Fruit fly (Drosophila melanogaster): Measurements from ENCODE around the gene CG34175.

CG34175 gene

DNA sequence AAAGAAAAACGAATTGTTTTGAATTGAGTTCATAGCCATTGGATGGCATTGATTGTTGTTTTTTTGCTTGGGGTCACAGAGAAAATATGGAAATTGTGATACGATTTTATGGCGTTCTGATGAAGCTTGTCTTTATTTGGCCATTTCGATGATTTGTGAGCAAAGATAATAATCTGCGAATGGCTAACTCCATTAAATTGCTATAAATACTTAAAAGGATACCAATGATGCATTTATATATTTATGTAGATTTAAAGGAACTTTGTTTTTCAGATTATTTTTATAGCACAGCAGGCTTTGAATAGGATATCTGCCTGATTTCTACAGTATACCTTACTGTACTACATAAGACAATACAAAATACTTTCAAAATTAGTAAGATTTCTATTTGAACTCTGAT is 12.4 kb downstream of the CG34175 start, which contains the start of gene CG8840:
CG8840 (plus strand) TSS at position 301 of the 400 bp plus-strand sequence.
- TF ChIP-seq CG32121 (GFP tag; IDR thresholded peaks at IDR 0.05) (no peak), CG12605 (GFP tag; IDR thresholded peaks at IDR 0.05) (no peak), CG17806 (tag; optimal IDR thresholded peaks at IDR 0.05) (no peak), CG4496 (GFP tag; IDR thresholded peaks at IDR 0.05) (no peak)

DNA sequence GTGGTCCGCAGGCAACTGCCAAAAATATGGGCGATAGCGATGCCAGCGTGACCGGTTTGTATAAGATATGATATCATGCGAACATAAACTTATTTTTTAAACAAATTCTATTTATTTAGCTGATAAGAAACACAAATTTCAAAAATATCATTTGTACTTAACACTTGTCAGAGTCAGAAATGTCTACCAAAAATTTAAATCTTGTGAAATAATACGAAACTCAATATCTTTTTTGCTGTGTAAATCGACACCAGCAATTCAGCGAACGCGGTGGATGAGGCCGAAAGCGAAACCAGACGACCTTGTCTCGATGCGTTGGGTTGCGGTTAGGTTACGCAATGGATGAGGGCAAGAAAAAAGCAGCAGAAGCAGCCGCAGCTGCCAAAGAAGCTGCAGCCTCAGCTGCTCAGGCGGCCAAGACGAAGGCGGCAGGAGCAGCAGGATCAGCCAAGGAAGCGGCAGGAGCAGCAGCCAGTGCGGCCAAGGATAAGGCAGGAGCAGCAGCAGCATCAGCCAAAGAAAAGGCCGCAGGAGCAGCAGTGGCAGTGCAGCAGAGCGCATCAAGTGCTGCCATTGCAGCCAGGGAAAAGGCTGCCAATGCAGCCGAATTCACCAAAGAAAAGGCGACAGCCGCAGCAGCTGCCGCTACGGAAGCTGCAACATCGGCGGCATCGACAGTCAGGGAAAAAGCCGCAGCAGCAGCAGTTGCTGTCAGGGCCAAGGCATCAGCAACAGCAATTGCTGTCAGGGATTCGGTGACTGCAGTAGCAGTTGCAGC is 18.9 kb downstream of the CG34175 start, which contains the start of gene CG31952:
CG31952 (plus strand) TSS at position 167 of the 778 bp plus-strand sequence.
- TF ChIP-seq CG17806 (tag; optimal IDR thresholded peaks at IDR 0.05) (no peak), Pif1A (GFP tag; optimal IDR thresholded peaks at IDR 0.05) (peak; percentile 32), CG8159 (tag; optimal IDR thresholded peaks at IDR 0.05) (peak; percentile 14)

DNA sequence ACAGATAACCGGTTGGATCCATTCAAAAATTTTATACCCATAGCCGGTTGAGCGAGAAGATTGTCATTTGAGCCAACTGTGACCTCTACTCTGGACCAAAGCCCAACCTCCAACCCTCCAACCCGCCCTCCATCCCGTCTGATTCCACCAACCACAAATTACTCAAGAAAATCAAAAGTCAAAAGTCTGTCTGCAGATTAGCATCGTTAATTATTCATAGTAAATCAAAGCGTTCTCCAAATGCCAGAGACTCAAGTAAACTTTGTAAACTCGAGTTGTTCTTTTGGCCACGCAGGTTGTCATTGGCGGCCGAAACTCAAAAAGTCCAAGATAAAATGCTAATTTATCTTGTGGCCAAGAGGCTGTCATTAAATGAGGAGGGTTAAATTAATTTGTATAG is 19.8 kb downstream of the CG34175 start:
- no peak for TF ChIP-seq Pif1A (GFP tag; optimal IDR thresholded peaks at IDR 0.05)
- TF ChIP-seq CG32121 (GFP tag; IDR thresholded peaks at IDR 0.05): no peak
- TF ChIP-seq gl (tag; optimal IDR thresholded peaks at IDR 0.05): no peak
- no peak for TF ChIP-seq CG8159 (tag; optimal IDR thresholded peaks at IDR 0.05)
- no peak for TF ChIP-seq CG15710 (tag; optimal IDR thresholded peaks at IDR 0.05)
- no peak for TF ChIP-seq EcR (GFP tag; optimal IDR thresholded peaks at IDR 0.05)
- no peak for TF ChIP-seq CG12605 (GFP tag; IDR thresholded peaks at IDR 0.05)
- no peak for TF ChIP-seq CG34367 (tag; optimal IDR thresholded peaks at IDR 0.05)
- TF ChIP-seq CG17806 (tag; optimal IDR thresholded peaks at IDR 0.05): no peak
- no peak for TF ChIP-seq fd96Ca (GFP tag; IDR thresholded peaks at IDR 0.05)
- no peak for TF ChIP-seq Pif1B (GFP tag; optimal IDR thresholded peaks at IDR 0.05)
- TF ChIP-seq CG14655 (GFP tag; optimal IDR thresholded peaks at IDR 0.05): no peak
- TF ChIP-seq CG10348 (GFP tag; IDR thresholded peaks at IDR 0.05): no peak
- no peak for TF ChIP-seq rn (GFP tag; IDR thresholded peaks at IDR 0.05)
- no peak for TF ChIP-seq Ets98B (GFP tag; IDR thresholded peaks at IDR 0.05)
- no peak for TF ChIP-seq Snoo (tag; optimal IDR thresholded peaks at IDR 0.05)
- TF ChIP-seq CG4496 (GFP tag; IDR thresholded peaks at IDR 0.05): no peak
- TF ChIP-seq CG13204 (GFP tag; optimal IDR thresholded peaks at IDR 0.05): no peak
- TF ChIP-seq CG9948 (tag; optimal IDR thresholded peaks at IDR 0.05): no peak
- no peak for TF ChIP-seq D1 (tag; optimal IDR thresholded peaks at IDR 0.05)

DNA sequence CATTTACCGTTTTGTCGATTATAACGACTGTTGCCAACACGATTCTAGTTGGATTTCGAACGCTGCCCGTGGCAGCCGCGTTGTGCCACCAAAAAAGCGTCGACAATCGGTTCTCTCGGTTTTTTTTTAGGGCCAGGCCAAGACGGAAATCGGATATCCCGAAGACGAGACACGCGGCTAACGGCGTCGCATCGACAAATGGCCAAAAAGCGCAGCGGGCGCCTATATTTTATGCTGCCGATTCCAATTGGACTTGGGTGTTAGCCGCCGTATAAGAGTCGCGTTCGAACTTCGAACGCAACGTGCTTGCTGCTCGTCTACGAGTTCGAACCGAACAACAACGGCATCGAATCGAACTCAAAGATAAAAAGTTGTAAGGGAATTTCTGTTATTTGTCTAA is 24.9 kb downstream of the CG34175 start:
- TF ChIP-seq rn (GFP tag; IDR thresholded peaks at IDR 0.05) (no peak), CG4496 (GFP tag; IDR thresholded peaks at IDR 0.05) (peak; percentile 65; the same call in 1 of the 3 replicates), CG8159 (tag; optimal IDR thresholded peaks at IDR 0.05) (no peak)

DNA sequence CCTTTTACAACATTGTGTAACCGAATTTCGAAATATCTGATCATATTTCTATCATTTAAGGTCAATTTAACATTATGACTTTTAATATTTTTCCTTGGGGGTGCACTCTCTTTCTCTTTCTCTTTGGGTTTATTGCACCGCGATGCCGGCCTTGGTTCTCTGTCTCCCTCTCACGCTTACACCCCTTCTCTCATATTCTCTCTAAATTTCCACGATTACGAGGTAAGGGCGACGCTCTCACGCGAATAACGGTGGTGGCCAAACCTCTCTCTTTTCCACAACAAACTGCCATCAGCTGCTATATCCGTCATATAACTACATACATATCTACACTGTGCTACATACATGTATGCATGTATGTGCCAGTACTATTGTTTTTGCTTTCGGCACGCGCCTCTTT is 28.1 kb downstream of the CG34175 start:
- TF ChIP-seq EcR (GFP tag; optimal IDR thresholded peaks at IDR 0.05): peak; percentile 21
- TF ChIP-seq CG17806 (tag; optimal IDR thresholded peaks at IDR 0.05): no peak

DNA sequence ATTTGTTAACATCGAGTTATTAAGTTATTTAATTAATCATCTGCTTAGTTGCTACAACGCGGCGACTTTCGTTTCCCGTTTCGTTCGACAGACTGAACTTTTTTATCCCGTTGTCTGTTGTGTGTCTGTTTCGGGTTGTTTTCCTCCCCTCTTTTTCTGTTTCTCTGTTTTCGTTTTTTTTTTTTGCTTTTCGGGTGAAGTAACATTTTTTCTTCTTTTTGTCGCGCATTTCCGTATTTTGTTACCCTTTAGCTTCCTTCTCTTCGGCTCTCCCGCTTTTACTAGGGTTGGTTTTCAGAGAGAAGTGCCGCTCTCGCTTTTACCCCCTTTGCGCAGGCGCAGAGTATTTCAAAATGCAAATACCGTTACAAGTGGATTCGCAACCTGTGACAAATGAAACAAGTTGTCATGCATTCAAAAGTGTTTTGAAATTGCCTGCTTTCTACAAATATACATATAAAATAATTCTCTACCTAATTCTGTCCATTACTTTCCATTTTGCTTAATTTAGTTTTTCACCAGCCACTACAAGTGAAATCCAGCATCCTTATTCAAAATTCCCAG is 28.9 kb downstream of the CG34175 start, which contains the start of gene Pgant2:
Pgant2 (minus strand) TSS at position 51 of the 564 bp plus-strand sequence.
- no peak for TF ChIP-seq EcR (GFP tag; optimal IDR thresholded peaks at IDR 0.05)
- TF ChIP-seq CG12605 (GFP tag; IDR thresholded peaks at IDR 0.05): 0 out of 2 replicates have a peak, but pooled peaks have one; percentile 13
- no peak for TF ChIP-seq CG34367 (tag; optimal IDR thresholded peaks at IDR 0.05)
- no peak for TF ChIP-seq rn (GFP tag; IDR thresholded peaks at IDR 0.05)
- TF ChIP-seq CG4496 (GFP tag; IDR thresholded peaks at IDR 0.05): 0 out of 3 replicates have a peak, but pooled peaks have one; percentile 18
- TF ChIP-seq CG8301 (tag; optimal IDR thresholded peaks at IDR 0.05): no peak
- TF ChIP-seq fd96Ca (GFP tag; IDR thresholded peaks at IDR 0.05): 0 out of 3 replicates have a peak, but pooled peaks have one; percentile 21
- no peak for TF ChIP-seq Pif1B (GFP tag; optimal IDR thresholded peaks at IDR 0.05)
- TF ChIP-seq CG15710 (tag; optimal IDR thresholded peaks at IDR 0.05): no peak

DNA sequence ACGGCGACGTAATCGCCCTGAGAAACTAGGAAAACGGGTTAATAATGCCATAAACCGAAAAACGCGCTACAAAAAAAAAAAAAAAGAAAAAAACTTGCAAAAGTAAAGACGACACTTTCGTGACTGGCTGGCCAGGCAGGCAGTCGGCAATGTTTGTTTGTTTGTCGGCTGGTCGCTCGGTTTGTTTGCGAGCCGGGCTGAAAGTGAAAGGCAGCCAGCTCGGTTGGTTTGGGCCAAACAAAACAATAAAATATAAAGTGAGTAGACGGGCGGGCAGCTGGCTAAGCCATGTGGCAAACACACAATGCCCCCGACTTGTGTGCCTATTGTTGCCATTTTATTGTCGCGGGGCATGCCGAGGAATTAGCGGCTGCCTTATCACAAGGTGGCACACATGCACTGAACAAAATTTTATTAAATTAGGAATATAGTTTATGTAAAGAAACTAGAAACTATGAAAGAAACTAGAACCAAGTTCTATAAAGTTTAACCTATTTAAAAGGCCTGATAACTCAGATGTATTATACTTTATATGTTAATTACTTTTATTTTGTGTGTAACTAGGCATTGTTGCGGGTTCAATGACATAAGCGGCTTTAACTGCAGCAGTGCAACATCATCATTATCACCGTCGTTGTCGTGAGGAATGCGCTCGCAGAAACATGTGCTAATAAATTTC is 30.7 kb downstream of the CG34175 start:
- TF ChIP-seq CG32121 (GFP tag; IDR thresholded peaks at IDR 0.05) (peak; percentile 59; the same call in 1 of the 2 replicates), CG8159 (tag; optimal IDR thresholded peaks at IDR 0.05) (peak; percentile 4), CG14655 (GFP tag; optimal IDR thresholded peaks at IDR 0.05) (peak; percentile 2), Ets98B (GFP tag; IDR thresholded peaks at IDR 0.05) (peak; percentile 9; the same call in 1 of the 2 replicates), CG9948 (tag; optimal IDR thresholded peaks at IDR 0.05) (peak; percentile 15), CG34367 (tag; optimal IDR thresholded peaks at IDR 0.05) (no peak), Snoo (tag; optimal IDR thresholded peaks at IDR 0.05) (no peak)
